Fruit fly (Drosophila melanogaster): Measurements from ENCODE around the gene step.

- TF ChIP-seq insv (optimal IDR thresholded peaks at IDR 0.05) (no peak), psq (optimal IDR thresholded peaks at IDR 0.05) (no peak), Myc (optimal IDR thresholded peaks at IDR 0.05) (no peak), h (optimal IDR thresholded peaks at IDR 0.05) (no peak), ttk (optimal IDR thresholded peaks at IDR 0.05) (no peak), Sin3A (optimal IDR thresholded peaks at IDR 0.05) (no peak)
Observed at dm6 chr2L:21791980-21792379, 34.7 kb upstream of the step start.

All from Kc167 (cell line).